Fruit fly (Drosophila melanogaster) whole organism, prepupa: ENCODE data around the gene CG5846.
A peak's percentile ranks its signal among the peaks of the same experiment; 100 is the strongest.

ENCODE experiments used
- Blimp-1 ChIP-seq: fragments of 200-800 bp; sonication (Bioruptor generic); optimal IDR thresholded peaks from 3 replicates; lab custom pipeline; 2017; ENCODE audit warnings: missing biosample characterization, missing genetic modification characterization, mild to moderate bottlenecking, moderate library complexity, missing genetic modification reagents
- CG10631 ChIP-seq: fragments of 200-800 bp; sonication (Bioruptor generic); optimal IDR thresholded peaks from 2 replicates; lab custom pipeline; 2016; ENCODE audit warnings: missing biosample characterization, missing genetic modification characterization
- CG10669 ChIP-seq: fragments of 200-800 bp; sonication (Bioruptor generic); optimal IDR thresholded peaks from 3 replicates; lab custom pipeline; 2018; ENCODE audit warnings: missing biosample characterization, mild to moderate bottlenecking, missing genetic modification characterization, moderate library complexity
- CG11294 ChIP-seq: fragments of 200-800 bp; sonication (Bioruptor generic); IDR thresholded peaks from 2 replicates; pipeline ENCODE4 v1.3.6; 2022; ENCODE audit warnings: missing biosample characterization, missing genetic modification characterization
- CG11902 ChIP-seq: fragments of 200-800 bp; sonication (Bioruptor generic); optimal IDR thresholded peaks from 3 replicates; lab custom pipeline; 2016; ENCODE audit warnings: missing biosample characterization, missing genetic modification characterization
- CG16779 ChIP-seq: fragments of 200-800 bp; sonication (Bioruptor generic); optimal IDR thresholded peaks from 3 replicates; lab custom pipeline; 2017; ENCODE audit warnings: missing biosample characterization, mild to moderate bottlenecking, missing genetic modification characterization
- CG3032 ChIP-seq: fragments of 200-800 bp; optimal IDR thresholded peaks from 2 replicates; lab custom pipeline; 2019; ENCODE audit warnings: missing biosample characterization, mild to moderate bottlenecking, missing genetic modification characterization, moderate library complexity
- CG34406 ChIP-seq: fragments of 200-800 bp; sonication (Bioruptor generic); optimal IDR thresholded peaks from 3 replicates; lab custom pipeline; 2016; ENCODE audit warnings: missing biosample characterization, missing genetic modification characterization
- CG3919 ChIP-seq: fragments of 200-800 bp; sonication (Bioruptor generic); optimal IDR thresholded peaks from 3 replicates; lab custom pipeline; 2016; ENCODE audit warnings: missing biosample characterization, missing genetic modification characterization
- CG4318 ChIP-seq: fragments of 200-800 bp; sonication (Bioruptor generic); optimal IDR thresholded peaks from 3 replicates; lab custom pipeline; 2017; ENCODE audit warnings: missing biosample characterization, mild to moderate bottlenecking, missing genetic modification characterization
- CG6163 ChIP-seq: fragments of 200-800 bp; sonication (Bioruptor generic); IDR thresholded peaks from 3 replicates; pipeline ENCODE4 v1.3.6; 2022; ENCODE audit warnings: missing biosample characterization, missing genetic modification characterization
- CG6276 ChIP-seq: fragments of 200-800 bp; sonication (Bioruptor generic); optimal IDR thresholded peaks from 2 replicates; lab custom pipeline; 2017; ENCODE audit warnings: missing biosample characterization, mild to moderate bottlenecking, missing genetic modification characterization
- CG6792 ChIP-seq: fragments of 200-800 bp; sonication (Bioruptor generic); optimal IDR thresholded peaks from 3 replicates; lab custom pipeline; 2016; ENCODE audit warnings: missing biosample characterization, missing genetic modification characterization
- CG6808 ChIP-seq: fragments of 200-800 bp; sonication (Bioruptor generic); optimal IDR thresholded peaks from 3 replicates; lab custom pipeline; 2017; ENCODE audit warnings: missing biosample characterization, missing genetic modification characterization, mild to moderate bottlenecking, moderate library complexity, missing genetic modification reagents
- CG6854 ChIP-seq: fragments of 200-800 bp; sonication (Bioruptor generic); optimal IDR thresholded peaks from 2 replicates; lab custom pipeline; 2017; ENCODE audit warnings: missing biosample characterization, mild to moderate bottlenecking, missing genetic modification characterization
- CG7368 ChIP-seq: fragments of 200-800 bp; sonication (Bioruptor generic); optimal IDR thresholded peaks from 3 replicates; lab custom pipeline; 2016; ENCODE audit warnings: missing biosample characterization, missing genetic modification characterization
- CG8119 ChIP-seq: fragments of 200-800 bp; sonication (Bioruptor generic); IDR thresholded peaks from 3 replicates; pipeline ENCODE4 v1.3.6; 2022; ENCODE audit warnings: missing biosample characterization, missing genetic modification characterization
- CG8319 ChIP-seq: fragments of 200-800 bp; sonication (Bioruptor generic); optimal IDR thresholded peaks from 3 replicates; lab custom pipeline; 2016; ENCODE audit warnings: missing biosample characterization, missing genetic modification characterization
- CG8632 ChIP-seq: fragments of 200-800 bp; sonication (Bioruptor generic); optimal IDR thresholded peaks from 3 replicates; lab custom pipeline; 2016; ENCODE audit warnings: missing biosample characterization, missing genetic modification characterization
- CG9139 ChIP-seq: fragments of 200-800 bp; sonication (Bioruptor generic); optimal IDR thresholded peaks from 3 replicates; lab custom pipeline; 2017; ENCODE audit warnings: missing biosample characterization, mild to moderate bottlenecking, missing genetic modification characterization
- Eip75B ChIP-seq: fragments of 200-800 bp; sonication (Bioruptor generic); optimal IDR thresholded peaks from 3 replicates; lab custom pipeline; 2016; ENCODE audit warnings: missing biosample characterization, missing genetic modification characterization
- Eip78C ChIP-seq: fragments of 200-800 bp; sonication (Bioruptor generic); peaks from one replicate; lab custom pipeline; 2016; ENCODE audit warnings: missing biosample characterization, missing genetic modification characterization
- Eip93F ChIP-seq: fragments of 200-800 bp; sonication (Bioruptor generic); optimal IDR thresholded peaks from 2 replicates; lab custom pipeline; 2016; ENCODE audit warnings: missing biosample characterization, mild to moderate bottlenecking, missing genetic modification characterization
- Ets21C ChIP-seq: fragments of 200-800 bp; sonication (Bioruptor generic); optimal IDR thresholded peaks from 3 replicates; lab custom pipeline; 2016; ENCODE audit warnings: missing biosample characterization, missing genetic modification characterization
- Ets96B ChIP-seq: fragments of 200-800 bp; optimal IDR thresholded peaks from 2 replicates; lab custom pipeline; 2019; ENCODE audit warnings: missing biosample characterization, mild to moderate bottlenecking, missing genetic modification characterization, moderate library complexity
- Hr38 ChIP-seq: sonication (Bioruptor generic); optimal IDR thresholded peaks from 2 replicates; lab custom pipeline; 2016; ENCODE audit warnings: missing biosample characterization, missing genetic modification characterization
- Hr4 ChIP-seq: fragments of 200-800 bp; sonication (Bioruptor generic); optimal IDR thresholded peaks from 3 replicates; lab custom pipeline; 2016; ENCODE audit warnings: missing biosample characterization, missing genetic modification characterization
- Met ChIP-seq: fragments of 200-800 bp; sonication (Bioruptor generic); optimal IDR thresholded peaks from 3 replicates; lab custom pipeline; 2016; ENCODE audit warnings: missing biosample characterization, missing genetic modification characterization
- OdsH ChIP-seq: fragments of 200-800 bp; sonication (Bioruptor generic); optimal IDR thresholded peaks from 3 replicates; lab custom pipeline; 2016; ENCODE audit warnings: missing biosample characterization, missing genetic modification characterization
- Smox ChIP-seq: fragments of 200-800 bp; sonication (Bioruptor generic); optimal IDR thresholded peaks from 3 replicates; lab custom pipeline; 2016; ENCODE audit warnings: missing biosample characterization, missing genetic modification characterization
- Sox102F ChIP-seq: fragments of 200-800 bp; sonication (Bioruptor generic); optimal IDR thresholded peaks from 2 replicates; lab custom pipeline; 2016; ENCODE audit warnings: missing biosample characterization, mild to moderate bottlenecking, missing genetic modification characterization
- Sox14 ChIP-seq: fragments of 200-800 bp; sonication (Bioruptor generic); optimal IDR thresholded peaks from 3 replicates; lab custom pipeline; 2016; ENCODE audit warnings: missing biosample characterization, missing genetic modification characterization
- achi ChIP-seq: fragments of 200-800 bp; sonication (Bioruptor generic); optimal IDR thresholded peaks from 3 replicates; lab custom pipeline; 2016; ENCODE audit warnings: missing biosample characterization, missing genetic modification characterization
- acj6 ChIP-seq: fragments of 200-800 bp; sonication (Bioruptor generic); optimal IDR thresholded peaks from 3 replicates; lab custom pipeline; 2016; ENCODE audit warnings: missing biosample characterization, missing genetic modification characterization
- dsx ChIP-seq: fragments of 200-800 bp; optimal IDR thresholded peaks from 3 replicates; lab custom pipeline; 2019; ENCODE audit warnings: missing biosample characterization, mild to moderate bottlenecking, missing genetic modification characterization, moderate library complexity; ENCODE audit not compliant: poor library complexity, severe bottlenecking
- esn ChIP-seq: fragments of 200-800 bp; sonication (Bioruptor generic); optimal IDR thresholded peaks from 2 replicates; lab custom pipeline; 2016; ENCODE audit warnings: missing biosample characterization, mild to moderate bottlenecking, missing genetic modification characterization, moderate library complexity
- fd59A ChIP-seq: fragments of 200-800 bp; sonication (Bioruptor generic); optimal IDR thresholded peaks from 2 replicates; lab custom pipeline; 2017; ENCODE audit warnings: missing biosample characterization, mild to moderate bottlenecking, missing genetic modification characterization, missing genetic modification reagents
- fd85E ChIP-seq: fragments of 200-800 bp; sonication (Bioruptor generic); optimal IDR thresholded peaks from 3 replicates; lab custom pipeline; 2016; ENCODE audit warnings: missing biosample characterization, missing genetic modification characterization
- lz ChIP-seq: fragments of 200-800 bp; sonication (Bioruptor generic); optimal IDR thresholded peaks from 3 replicates; lab custom pipeline; 2016; ENCODE audit warnings: missing biosample characterization, missing genetic modification characterization
- pdm3 ChIP-seq: fragments of 200-800 bp; sonication (Bioruptor generic); optimal IDR thresholded peaks from 3 replicates; lab custom pipeline; 2016; ENCODE audit warnings: missing biosample characterization, missing genetic modification characterization
- salr ChIP-seq, 2 experiments: fragments of 200-800 bp; sonication (Bioruptor generic); optimal IDR thresholded peaks; 3 replicates each; lab custom pipeline; 2016 to 2018; ENCODE audit warnings: missing biosample characterization in 2 of 2, missing genetic modification characterization in 2 of 2, mild to moderate bottlenecking in 1 of 2
- svp ChIP-seq: fragments of 200-800 bp; sonication (Bioruptor generic); peaks from one replicate; lab custom pipeline; 2016; ENCODE audit warnings: missing biosample characterization, missing genetic modification characterization
- vri ChIP-seq: fragments of 200-800 bp; sonication (Bioruptor generic); optimal IDR thresholded peaks from 3 replicates; lab custom pipeline; 2016; ENCODE audit warnings: missing biosample characterization, mild to moderate bottlenecking, missing genetic modification characterization

CG5846 gene

dm6 chr2L:9915011-9915850, 41.8 kb downstream of the CG5846 start, which contains the start of gene yip2 (continued):
- TF ChIP-seq achi (GFP tag; lab: Kevin White, UChicago) (peak; percentile 77), esn (GFP tag; lab: Kevin White, UChicago) (peak; percentile 84), vri (peak; percentile 82), OdsH (GFP tag; lab: Kevin White, UChicago) (peak; percentile 65), pdm3 (GFP tag; lab: Kevin White, UChicago) (peak; percentile 80), CG6163 (GFP tag; lab: Robert Waterston, UW) (peak; percentile 76), CG9139 (GFP tag; lab: Kevin White, UChicago) (peak; percentile 100), CG3032 (tag; lab: Kevin White, UChicago) (peak; percentile 85), CG3919 (GFP tag; lab: Kevin White, UChicago) (peak; percentile 92), Blimp-1 (GFP tag; lab: Kevin White, UChicago) (peak; percentile 96), CG8319 (peak; percentile 92), CG16779 (tag; lab: Kevin White, UChicago) (peak; percentile 99), dsx (GFP tag; lab: Kevin White, UChicago) (peak; percentile 92), CG11902 (no peak), fd85E (peak; percentile 96), svp (GFP tag; lab: Kevin White, UChicago) (peak; percentile 99), Sox102F (peak; percentile 88), CG6276 (GFP tag; lab: Kevin White, UChicago) (peak; percentile 100), CG34406 (GFP tag; lab: Kevin White, UChicago) (peak; percentile 59), salr (GFP tag; optimal IDR thresholded peaks at IDR 0.05; lab: Kevin White, UChicago) (peak; percentile 91 to 93), CG6854 (GFP tag; lab: Kevin White, UChicago) (peak; percentile 100), Eip93F (GFP tag; lab: Kevin White, UChicago) (peak; percentile 91), fd59A (peak; percentile 39), CG10631 (GFP tag; lab: Kevin White, UChicago) (peak; percentile 58), acj6 (GFP tag; lab: Kevin White, UChicago) (peak; percentile 54), Hr4 (GFP tag; lab: Kevin White, UChicago) (peak; percentile 84), Smox (GFP tag; lab: Kevin White, UChicago) (peak; percentile 57), Eip75B (GFP tag; lab: Kevin White, UChicago) (peak; percentile 82), CG4318 (GFP tag; lab: Kevin White, UChicago) (no peak), Ets21C (GFP tag; lab: Kevin White, UChicago) (peak; percentile 18), CG8632 (GFP tag; lab: Kevin White, UChicago) (peak; percentile 81), Met (GFP tag; lab: Kevin White, UChicago) (peak; percentile 87), Eip78C (GFP tag; lab: Kevin White, UChicago) (peak; percentile 86)

- TF ChIP-seq esn (GFP tag; lab: Kevin White, UChicago) (peak; percentile 11), Hr38 (no peak), Sox14 (GFP tag; lab: Kevin White, UChicago) (peak; percentile 17), Blimp-1 (GFP tag; lab: Kevin White, UChicago) (no peak), CG6792 (GFP tag; lab: Kevin White, UChicago) (no peak), CG3919 (GFP tag; lab: Kevin White, UChicago) (peak; percentile 22), CG8119 (GFP tag; lab: Robert Waterston, UW) (no peak), CG11294 (GFP tag; lab: Robert Waterston, UW) (no peak), Ets96B (tag; lab: Kevin White, UChicago) (no peak), CG6808 (GFP tag; lab: Kevin White, UChicago) (no peak), Eip78C (GFP tag; lab: Kevin White, UChicago) (peak; percentile 52), CG3032 (tag; lab: Kevin White, UChicago) (peak; percentile 5), lz (peak; percentile 3), dsx (GFP tag; lab: Kevin White, UChicago) (no peak), CG9139 (GFP tag; lab: Kevin White, UChicago) (no peak), CG8319 (no peak), CG11902 (no peak), CG10669 (no peak), pdm3 (GFP tag; lab: Kevin White, UChicago) (no peak), CG7368 (no peak)
Observed at dm6 chr2L:9912570-9913260, 44.3 kb downstream of the CG5846 start, which contains the start of the genes Etl1 and Srp54. Etl1 (minus strand) TSS chr2L:9912608. Srp54 (plus strand) TSS chr2L:9912911.
